Fruit fly (Drosophila melanogaster) whole organism, wandering third instar larva: ENCODE measurements around the gene GstO2.

Experiments used
- Abd-B ChIP-seq: fragments of >200 bp; optimal IDR thresholded peaks from 2 replicates; lab custom pipeline; 2017; ENCODE audit warnings: missing biosample characterization, missing genetic modification characterization
- Dfd ChIP-seq: fragments of >200 bp; optimal IDR thresholded peaks from 2 replicates; lab custom pipeline; 2017; ENCODE audit warnings: missing biosample characterization, missing genetic modification characterization
- HLH106 ChIP-seq: fragments of 200-800 bp; optimal IDR thresholded peaks from 3 replicates; lab custom pipeline; 2019; ENCODE audit warnings: missing biosample characterization, mild to moderate bottlenecking, missing genetic modification characterization, moderate library complexity
- Hnf4 ChIP-seq: fragments of 200-800 bp; sonication (Bioruptor generic); optimal IDR thresholded peaks from 2 replicates; lab custom pipeline; 2016; ENCODE audit warnings: missing biosample characterization, mild to moderate bottlenecking, missing genetic modification characterization
- Hr78 ChIP-seq: fragments of >200 bp; optimal IDR thresholded peaks from 2 replicates; lab custom pipeline; 2017; ENCODE audit warnings: missing biosample characterization, missing genetic modification characterization
- Hr83 ChIP-seq: fragments of 200-300 bp; sonication (Bioruptor generic); optimal IDR thresholded peaks from 2 replicates; lab custom pipeline; 2016; ENCODE audit warnings: missing biosample characterization, mild to moderate bottlenecking, missing genetic modification characterization, moderate library complexity; ENCODE audit not compliant: poor library complexity, severe bottlenecking
- Mio ChIP-seq: sonication (Bioruptor generic); optimal IDR thresholded peaks from 2 replicates; lab custom pipeline; 2016; ENCODE audit warnings: missing biosample characterization, missing genetic modification characterization
- Myc ChIP-seq: fragments of >200 bp; optimal IDR thresholded peaks from 2 replicates; lab custom pipeline; 2017
- dl ChIP-seq, 2 experiments: fragments of 175-275, 200-275 bp in 1 of 2; fragments of 200-275 bp in 1 of 2; sonication (Bioruptor generic); optimal IDR thresholded peaks; lab custom pipeline; 2018; ENCODE audit warnings: mild to moderate bottlenecking in 2 of 2, missing biosample characterization in 2 of 2, missing genetic modification characterization in 2 of 2, moderate library complexity in 2 of 2; ENCODE audit not compliant: partially characterized antibody in 2 of 2, insufficient read depth in 1 of 2
- dmrt93B ChIP-seq: fragments of 200-800 bp; sonication (Bioruptor generic); optimal IDR thresholded peaks from 2 replicates; lab custom pipeline; 2018; ENCODE audit warnings: missing biosample characterization, mild to moderate bottlenecking, missing genetic modification characterization
- h ChIP-seq: fragments of 200-800 bp; sonication (Bioruptor generic); optimal IDR thresholded peaks from 3 replicates; lab custom pipeline; 2016; ENCODE audit warnings: missing biosample characterization, mild to moderate bottlenecking, missing genetic modification characterization
- psq ChIP-seq: fragments of 200-800 bp; sonication (Bioruptor generic); optimal IDR thresholded peaks from 3 replicates; lab custom pipeline; 2017; ENCODE audit warnings: missing biosample characterization, mild to moderate bottlenecking, missing genetic modification characterization, moderate library complexity
- tai ChIP-seq: sonication (Bioruptor generic); optimal IDR thresholded peaks from 2 replicates; lab custom pipeline; 2016; ENCODE audit warnings: missing biosample characterization, missing genetic modification characterization

dm6 chr3L:8513258-8513657 lies 10.0 kb downstream of the GstO2 start:
- no peak for TF ChIP-seq h
- TF ChIP-seq Dfd, result no peak
- no peak for TF ChIP-seq Mio
- TF ChIP-seq Hr78, result no peak
- no peak for TF ChIP-seq HLH106
- TF ChIP-seq dl (GFP tag; optimal IDR thresholded peaks at IDR 0.05; lab: Kevin White, UChicago; ENCODE audit: insufficient read depth in 1 of 2, partially characterized antibody in 2 of 2), result no peak
- no peak for TF ChIP-seq Myc (lab: Kevin White, UChicago)
- no peak for TF ChIP-seq Abd-B (GFP tag; lab: Kevin White, UChicago)
- TF ChIP-seq Hnf4, result no peak
- TF ChIP-seq tai (GFP tag; lab: Kevin White, UChicago), result no peak
- TF ChIP-seq Hr83 (GFP tag; lab: Kevin White, UChicago), result no peak
- no peak for TF ChIP-seq psq (GFP tag; lab: Kevin White, UChicago)
- TF ChIP-seq dmrt93B (GFP tag; lab: Kevin White, UChicago), result no peak
